Fruit fly (Drosophila melanogaster) whole organism, embryonic: ENCODE measurements around the gene CG4733.

Source experiments
- Atf6 ChIP-seq: fragments of 200-800 bp; sonication (Bioruptor generic); IDR thresholded peaks from 2 replicates; pipeline ENCODE4 v1.3.6; 2022; ENCODE audit warnings: missing biosample characterization, missing genetic modification characterization
- BtbVII ChIP-seq: fragments of 200-800 bp; sonication (Bioruptor generic); optimal IDR thresholded peaks from 3 replicates; lab custom pipeline; 2017; ENCODE audit warnings: missing biosample characterization, mild to moderate bottlenecking, missing genetic modification characterization
- CG12071 ChIP-seq: fragments of 200-800 bp; sonication (Bioruptor generic); optimal IDR thresholded peaks from 3 replicates; lab custom pipeline; 2018; ENCODE audit warnings: missing biosample characterization, mild to moderate bottlenecking, missing genetic modification characterization
- CG1233 ChIP-seq: fragments of 200-800 bp; sonication (Bioruptor generic); optimal IDR thresholded peaks from 4 replicates; lab custom pipeline; 2018; ENCODE audit warnings: missing biosample characterization, mild to moderate bottlenecking, missing genetic modification characterization
- CG14441 ChIP-seq: fragments of 200-800 bp; sonication (Bioruptor generic); IDR thresholded peaks from 2 replicates; pipeline ENCODE4 v1.3.6; 2022; ENCODE audit warnings: missing biosample characterization, missing genetic modification characterization
- CG14710 ChIP-seq: fragments of 200-800 bp; sonication (Bioruptor generic); optimal IDR thresholded peaks from 3 replicates; lab custom pipeline; 2019; ENCODE audit warnings: missing biosample characterization, mild to moderate bottlenecking, missing genetic modification characterization, moderate library complexity
- CG15073 ChIP-seq: fragments of 200-800 bp; sonication (Bioruptor generic); optimal IDR thresholded peaks from 2 replicates; lab custom pipeline; 2016; ENCODE audit warnings: missing biosample characterization, missing genetic modification characterization
- CG16813 ChIP-seq: fragments of 200-800 bp; sonication (Bioruptor generic); IDR thresholded peaks from 3 replicates; pipeline ENCODE4 v1.3.6; 2022; ENCODE audit warnings: missing biosample characterization, missing genetic modification characterization; ENCODE audit not compliant: partially characterized antibody
- CG17359 ChIP-seq: fragments of 200-800 bp; sonication (Bioruptor generic); optimal IDR thresholded peaks from 3 replicates; lab custom pipeline; 2018; ENCODE audit warnings: missing biosample characterization, mild to moderate bottlenecking, missing genetic modification characterization, moderate library complexity
- CG30431 ChIP-seq: fragments of 200-800 bp; sonication (Bioruptor generic); optimal IDR thresholded peaks from 2 replicates; lab custom pipeline; 2017; ENCODE audit warnings: missing biosample characterization, missing genetic modification characterization
- CG3065 ChIP-seq: fragments of 200-800 bp; sonication (Bioruptor generic); optimal IDR thresholded peaks from 2 replicates; lab custom pipeline; 2016; ENCODE audit warnings: missing biosample characterization, missing genetic modification characterization
- CG3407 ChIP-seq: fragments of 200-800 bp; sonication (Bioruptor generic); optimal IDR thresholded peaks from 2 replicates; lab custom pipeline; 2018; ENCODE audit warnings: missing biosample characterization, mild to moderate bottlenecking, missing genetic modification characterization
- CG4404 ChIP-seq: fragments of 200-800 bp; sonication (Bioruptor generic); IDR thresholded peaks from 2 replicates; pipeline ENCODE4 v1.3.6; 2022; ENCODE audit warnings: missing biosample characterization, missing genetic modification characterization
- CG6683 ChIP-seq: fragments of 200-800 bp; sonication (Bioruptor generic); optimal IDR thresholded peaks from 2 replicates; lab custom pipeline; 2017; ENCODE audit warnings: missing biosample characterization, mild to moderate bottlenecking, missing genetic modification characterization, missing genetic modification reagents
- CG8281 ChIP-seq: fragments of 200-800 bp; sonication (Bioruptor generic); optimal IDR thresholded peaks from 2 replicates; lab custom pipeline; 2018; ENCODE audit warnings: missing biosample characterization, mild to moderate bottlenecking, missing genetic modification characterization, moderate library complexity
- CG8765 ChIP-seq: fragments of 200-800 bp; sonication (Bioruptor generic); IDR thresholded peaks from 2 replicates; pipeline ENCODE4 v1.3.6; 2022; ENCODE audit warnings: missing biosample characterization, missing genetic modification characterization
- D ChIP-seq, 2 experiments: fragments of 200-800 bp in 1 of 2; fragments of >200 bp in 1 of 2; sonication (Bioruptor generic) in 1 of 2; optimal IDR thresholded peaks; 2 replicates in 1 of 2; 3 replicates in 1 of 2; lab custom pipeline; 2017; ENCODE audit warnings: mild to moderate bottlenecking in 1 of 2, missing biosample characterization in 1 of 2, missing genetic modification characterization in 1 of 2, missing genetic modification reagents in 1 of 2
- Dip3 ChIP-seq: fragments of 200-800 bp; sonication (Bioruptor generic); optimal IDR thresholded peaks from 3 replicates; lab custom pipeline; 2016; ENCODE audit warnings: missing biosample characterization, missing genetic modification characterization
- HLHmδ ChIP-seq: fragments of 200-800 bp; sonication (Bioruptor generic); optimal IDR thresholded peaks from 2 replicates; lab custom pipeline; 2018; ENCODE audit warnings: missing biosample characterization, mild to moderate bottlenecking, missing genetic modification characterization, moderate library complexity
- Hey ChIP-seq: fragments of 200-800 bp; sonication (Bioruptor generic); optimal IDR thresholded peaks from 3 replicates; lab custom pipeline; 2018; ENCODE audit warnings: missing biosample characterization, mild to moderate bottlenecking, missing genetic modification characterization
- Max ChIP-seq: fragments of 200-800 bp; sonication (Bioruptor generic); optimal IDR thresholded peaks from 2 replicates; lab custom pipeline; 2016; ENCODE audit warnings: missing biosample characterization, mild to moderate bottlenecking, missing genetic modification characterization
- NC2α ChIP-seq: fragments of 200-800 bp; sonication (Bioruptor generic); optimal IDR thresholded peaks from 2 replicates; lab custom pipeline; 2016; ENCODE audit warnings: missing biosample characterization, missing genetic modification characterization
- Nf-YB ChIP-seq: fragments of 200-800 bp; sonication (Bioruptor generic); optimal IDR thresholded peaks from 3 replicates; lab custom pipeline; 2019; ENCODE audit warnings: missing biosample characterization, mild to moderate bottlenecking, missing genetic modification characterization, moderate library complexity
- Oli ChIP-seq: fragments of 200-800 bp; sonication (Bioruptor generic); optimal IDR thresholded peaks from 2 replicates; lab custom pipeline; 2018; ENCODE audit warnings: missing biosample characterization, mild to moderate bottlenecking, missing genetic modification characterization, moderate library complexity
- Sox100B ChIP-seq: fragments of 200-800 bp; sonication (Bioruptor generic); optimal IDR thresholded peaks from 3 replicates; lab custom pipeline; 2018; ENCODE audit warnings: missing biosample characterization, mild to moderate bottlenecking, missing genetic modification characterization
- ab ChIP-seq: fragments of 200-800 bp; sonication (Bioruptor generic); optimal IDR thresholded peaks from 2 replicates; lab custom pipeline; 2016; ENCODE audit warnings: missing biosample characterization, missing genetic modification characterization
- abd-A ChIP-seq: fragments of 200-800 bp; sonication (Bioruptor generic); optimal IDR thresholded peaks from 3 replicates; lab custom pipeline; 2019; ENCODE audit warnings: missing biosample characterization, mild to moderate bottlenecking, missing genetic modification characterization, moderate library complexity
- al ChIP-seq: fragments of 200-800 bp; sonication (Bioruptor generic); IDR thresholded peaks from 2 replicates; pipeline ENCODE4 v1.3.6; 2022; ENCODE audit warnings: missing biosample characterization, missing genetic modification characterization
- amos ChIP-seq: fragments of 200-800 bp; sonication (Bioruptor generic); IDR thresholded peaks from 2 replicates; pipeline ENCODE4 v1.3.6; 2022; ENCODE audit warnings: missing biosample characterization, missing genetic modification characterization; ENCODE audit not compliant: partially characterized antibody
- ara ChIP-seq: fragments of 200-800 bp; sonication (Bioruptor generic); IDR thresholded peaks from 2 replicates; pipeline ENCODE4 v1.3.6; 2022; ENCODE audit warnings: missing biosample characterization, missing genetic modification characterization
- cad ChIP-seq: fragments of >200 bp; optimal IDR thresholded peaks from 2 replicates; lab custom pipeline; 2017; ENCODE audit warnings: missing biosample characterization, missing genetic modification characterization
- corto ChIP-seq: fragments of 200-800 bp; sonication (Bioruptor generic); optimal IDR thresholded peaks from 2 replicates; lab custom pipeline; 2016; ENCODE audit warnings: missing biosample characterization, mild to moderate bottlenecking, missing genetic modification characterization, moderate library complexity
- crp ChIP-seq, 2 experiments: fragments of 200-800 bp; sonication (Bioruptor generic); optimal IDR thresholded peaks; 2 replicates in 1 of 2; 3 replicates in 1 of 2; lab custom pipeline; 2017; ENCODE audit warnings: missing biosample characterization in 2 of 2, missing genetic modification characterization in 2 of 2, mild to moderate bottlenecking in 1 of 2, moderate library complexity in 1 of 2
- da ChIP-seq: fragments of 200-800 bp; sonication (Bioruptor generic); optimal IDR thresholded peaks from 2 replicates; lab custom pipeline; 2016; ENCODE audit warnings: missing biosample characterization, missing genetic modification characterization
- fd3F ChIP-seq: fragments of 200-800 bp; sonication (Bioruptor generic); optimal IDR thresholded peaks from 2 replicates; lab custom pipeline; 2018; ENCODE audit warnings: missing biosample characterization, mild to moderate bottlenecking, missing genetic modification characterization, moderate library complexity
- grau ChIP-seq: fragments of 200-800 bp; optimal IDR thresholded peaks from 3 replicates; lab custom pipeline; 2019; ENCODE audit warnings: missing biosample characterization, mild to moderate bottlenecking, missing genetic modification characterization, moderate library complexity
- hkb ChIP-seq, 2 experiments: fragments of 200-800 bp in 1 of 2; fragments of >200 bp in 1 of 2; sonication (Bioruptor generic) in 1 of 2; IDR thresholded peaks in 1 of 2; optimal IDR thresholded peaks in 1 of 2; 2 replicates each; pipeline versions ENCODE4 v1.3.6 to Lab custom; 2017 to 2022; ENCODE audit warnings: missing biosample characterization in 1 of 2, missing genetic modification characterization in 1 of 2
- jing ChIP-seq: fragments of 200-800 bp; sonication (Bioruptor generic); optimal IDR thresholded peaks from 2 replicates; lab custom pipeline; 2018; ENCODE audit warnings: missing biosample characterization, mild to moderate bottlenecking, missing genetic modification characterization
- lola ChIP-seq, 3 experiments: fragments of >200 bp in 2 of 3; fragments of 200-800 bp in 1 of 3; sonication (Bioruptor generic) in 1 of 3; optimal IDR thresholded peaks; 2 replicates each; lab custom pipeline; 2017 to 2019; ENCODE audit warnings: missing biosample characterization in 3 of 3, missing genetic modification characterization in 3 of 3, mild to moderate bottlenecking in 1 of 3, moderate library complexity in 1 of 3
- nom ChIP-seq: fragments of 200-800 bp; sonication (Bioruptor generic); optimal IDR thresholded peaks from 2 replicates; lab custom pipeline; 2017; ENCODE audit warnings: missing biosample characterization, missing genetic modification characterization, mild to moderate bottlenecking, moderate library complexity, missing genetic modification reagents
- oc ChIP-seq: fragments of 200-800 bp; sonication (Bioruptor generic); optimal IDR thresholded peaks from 2 replicates; lab custom pipeline; 2018; ENCODE audit warnings: missing biosample characterization, mild to moderate bottlenecking, missing genetic modification characterization, moderate library complexity
- prd ChIP-seq, 3 experiments: fragments of >200 bp in 2 of 3; fragments of 200-800 bp in 1 of 3; sonication (Bioruptor generic) in 1 of 3; optimal IDR thresholded peaks in 2 of 3; IDR thresholded peaks in 1 of 3; 2 replicates in 2 of 3; 3 replicates in 1 of 3; pipeline versions ENCODE4 v1.3.6 to Lab custom; 2017 to 2022; ENCODE audit warnings: missing biosample characterization in 1 of 3, missing genetic modification characterization in 1 of 3
- salm ChIP-seq: fragments of 200-800 bp; sonication (Bioruptor generic); optimal IDR thresholded peaks from 2 replicates; lab custom pipeline; 2018; ENCODE audit warnings: missing biosample characterization, mild to moderate bottlenecking, missing genetic modification characterization
- scrt ChIP-seq: fragments of 200-800 bp; sonication (Bioruptor generic); optimal IDR thresholded peaks from 2 replicates; lab custom pipeline; 2018; ENCODE audit warnings: missing biosample characterization, mild to moderate bottlenecking, missing genetic modification characterization, moderate library complexity
- slbo ChIP-seq: fragments of 200-800 bp; sonication (Bioruptor generic); IDR thresholded peaks from 2 replicates; pipeline ENCODE4 v1.3.6; 2022; ENCODE audit warnings: missing biosample characterization, missing genetic modification characterization
- stwl ChIP-seq: fragments of 200-800 bp; sonication (Bioruptor generic); optimal IDR thresholded peaks from 3 replicates; lab custom pipeline; 2018; ENCODE audit warnings: missing biosample characterization, mild to moderate bottlenecking, missing genetic modification characterization, moderate library complexity
- trem ChIP-seq: fragments of 200-800 bp; optimal IDR thresholded peaks from 3 replicates; lab custom pipeline; 2019; ENCODE audit warnings: missing biosample characterization, mild to moderate bottlenecking, missing genetic modification characterization, moderate library complexity

CG4733 gene

DNA sequence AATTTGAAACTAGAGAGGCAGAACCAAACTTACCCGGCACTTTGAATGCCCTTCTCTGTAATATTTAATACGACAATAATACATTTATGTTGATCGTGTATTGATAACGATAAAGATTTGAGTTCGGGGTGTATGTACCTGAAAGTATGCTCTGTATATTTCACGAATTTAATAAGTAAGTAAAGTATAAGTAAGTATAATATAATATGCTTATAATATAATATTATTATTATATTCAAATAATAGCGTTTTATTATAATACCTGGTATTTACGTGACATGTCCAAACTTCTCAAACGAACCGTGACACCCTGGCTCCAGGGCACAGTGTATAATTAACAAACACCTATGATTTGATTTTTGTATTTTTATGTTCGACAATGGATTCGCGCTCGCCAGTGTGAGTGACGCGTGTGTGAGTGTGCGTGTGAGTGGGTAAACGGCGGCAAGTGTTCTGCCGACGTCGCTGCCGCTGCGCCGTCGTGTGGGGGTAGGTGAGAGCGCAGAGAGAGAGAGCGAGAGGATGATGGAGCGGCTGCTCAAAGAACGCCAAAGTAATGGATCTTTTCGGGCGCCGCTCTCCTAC lies 794 bp upstream of the CG4733 start (continued):
- TF ChIP-seq Oli (tag; lab: Kevin White, UChicago): peak; percentile 75
- peak; percentile 80 for TF ChIP-seq scrt (GFP tag; lab: Kevin White, UChicago)
- peak; percentile 23 for TF ChIP-seq CG30431
- peak; percentile 41 for TF ChIP-seq Nf-YB
- no peak for TF ChIP-seq ab (GFP tag; lab: Kevin White, UChicago)
- TF ChIP-seq CG15073 (GFP tag; lab: Kevin White, UChicago): no peak
- TF ChIP-seq CG8765: no peak
- peak; percentile 87 for TF ChIP-seq BtbVII (GFP tag; lab: Kevin White, UChicago)
- peak; percentile 42 for TF ChIP-seq CG8281 (tag; lab: Kevin White, UChicago)
- TF ChIP-seq crp (GFP tag; optimal IDR thresholded peaks at IDR 0.05; lab: Kevin White, UChicago): no peak
- no peak for TF ChIP-seq hkb (optimal IDR thresholded peaks at IDR 0.05; lab: Kevin White, UChicago)
- peak; percentile 66 for TF ChIP-seq hkb (GFP tag; IDR thresholded peaks at IDR 0.05; lab: Robert Waterston, UW)
- TF ChIP-seq CG14710 (tag; lab: Kevin White, UChicago): peak; percentile 56
- TF ChIP-seq CG12071 (GFP tag; lab: Kevin White, UChicago): peak; percentile 33
- no peak for TF ChIP-seq prd (optimal IDR thresholded peaks at IDR 0.05; lab: Kevin White, UChicago)
- peak; percentile 55 for TF ChIP-seq prd (GFP tag; IDR thresholded peaks at IDR 0.05; lab: Robert Waterston, UW)
- TF ChIP-seq CG3065 (GFP tag; lab: Kevin White, UChicago): peak; percentile 1
- no peak for TF ChIP-seq D (optimal IDR thresholded peaks at IDR 0.05; lab: Kevin White, UChicago)
- TF ChIP-seq D (GFP tag; optimal IDR thresholded peaks at IDR 0.05; lab: Kevin White, UChicago): peak; percentile 67
- peak; percentile 79 for TF ChIP-seq CG6683 (GFP tag; lab: Kevin White, UChicago)
- peak; percentile 47 for TF ChIP-seq Max
- peak; percentile 78 for TF ChIP-seq slbo (GFP tag; lab: Robert Waterston, UW)
- TF ChIP-seq Sox100B: peak; percentile 83
- no peak for TF ChIP-seq CG4404 (GFP tag; lab: Robert Waterston, UW)
- peak; percentile 69 for TF ChIP-seq al (GFP tag; lab: Robert Waterston, UW)
- TF ChIP-seq abd-A (tag; lab: Kevin White, UChicago): peak; percentile 43
- TF ChIP-seq CG16813 (GFP tag; lab: Robert Waterston, UW): no peak
- peak; percentile 36 for TF ChIP-seq oc
- no peak for TF ChIP-seq amos
- peak; percentile 85 for TF ChIP-seq grau (tag; lab: Kevin White, UChicago)
- peak; percentile 39 for TF ChIP-seq trem (tag; lab: Kevin White, UChicago)
- peak in 1 of 3 experiments; percentile 15 for TF ChIP-seq lola (GFP tag; optimal IDR thresholded peaks at IDR 0.05; lab: Kevin White, UChicago)
- peak; percentile 81 for TF ChIP-seq CG17359 (tag; lab: Kevin White, UChicago)
- TF ChIP-seq jing (GFP tag; lab: Kevin White, UChicago): peak; percentile 12
- TF ChIP-seq nom (GFP tag; lab: Kevin White, UChicago): no peak
- TF ChIP-seq CG3407 (GFP tag; lab: Kevin White, UChicago): no peak
- 0 out of 2 replicates have a peak, but pooled peaks have one; percentile 7 for TF ChIP-seq ara (GFP tag; lab: Robert Waterston, UW)
- TF ChIP-seq NC2α (GFP tag; lab: Kevin White, UChicago): no peak
- peak; percentile 17 for TF ChIP-seq Dip3 (GFP tag; lab: Kevin White, UChicago)
- TF ChIP-seq cad (GFP tag; lab: Kevin White, UChicago): no peak
- no peak for TF ChIP-seq da (GFP tag; lab: Kevin White, UChicago)
- TF ChIP-seq stwl: no peak
- TF ChIP-seq CG1233: peak; percentile 79
- peak; percentile 76 for TF ChIP-seq fd3F (GFP tag; lab: Kevin White, UChicago)
- peak; percentile 50 for TF ChIP-seq CG14441 (GFP tag; lab: Robert Waterston, UW)
- TF ChIP-seq salm (tag; lab: Kevin White, UChicago): peak; percentile 53
- no peak for TF ChIP-seq corto
- TF ChIP-seq HLHmδ (GFP tag; lab: Kevin White, UChicago): peak; percentile 61
- no peak for TF ChIP-seq Hey (tag; lab: Kevin White, UChicago)
- peak; percentile 64; the same call in 1 of the 2 replicates for TF ChIP-seq Atf6 (GFP tag; lab: Robert Waterston, UW)
